Fruit fly (Drosophila melanogaster) whole organism, embryonic: ENCODE results near the gene Prosbeta2R2.
A peak's percentile ranks its signal among the peaks of the same experiment; 100 is the strongest.

Experiments
- B-H1 ChIP-seq: fragments of 200-800 bp; sonication (Bioruptor generic); IDR thresholded peaks from 3 replicates; pipeline ENCODE4 v1.3.6; 2022; ENCODE audit warnings: missing biosample characterization, missing genetic modification characterization
- CG10979 ChIP-seq: fragments of 200-800 bp; sonication (Bioruptor generic); optimal IDR thresholded peaks from 2 replicates; lab custom pipeline; 2018; ENCODE audit warnings: missing biosample characterization, mild to moderate bottlenecking, missing genetic modification characterization, moderate library complexity
- CG1233 ChIP-seq: fragments of 200-800 bp; sonication (Bioruptor generic); optimal IDR thresholded peaks from 4 replicates; lab custom pipeline; 2018; ENCODE audit warnings: missing biosample characterization, mild to moderate bottlenecking, missing genetic modification characterization
- CG12744 ChIP-seq: fragments of 200-800 bp; sonication (Bioruptor generic); optimal IDR thresholded peaks from 2 replicates; lab custom pipeline; 2016; ENCODE audit warnings: missing biosample characterization, missing genetic modification characterization
- CG12769 ChIP-seq: fragments of 200-800 bp; sonication (Bioruptor generic); optimal IDR thresholded peaks from 2 replicates; lab custom pipeline; 2019; ENCODE audit warnings: missing biosample characterization, mild to moderate bottlenecking, missing genetic modification characterization, moderate library complexity
- CG12942 ChIP-seq: fragments of 200-800 bp; sonication (Bioruptor generic); optimal IDR thresholded peaks from 3 replicates; lab custom pipeline; 2016; ENCODE audit warnings: missing biosample characterization, missing genetic modification characterization
- CG13624 ChIP-seq: fragments of 200-800 bp; sonication (Bioruptor generic); optimal IDR thresholded peaks from 2 replicates; lab custom pipeline; 2016; ENCODE audit warnings: missing biosample characterization, missing genetic modification characterization
- CG13775 ChIP-seq: fragments of 200-800 bp; sonication (Bioruptor generic); optimal IDR thresholded peaks from 3 replicates; lab custom pipeline; 2017; ENCODE audit warnings: missing biosample characterization, mild to moderate bottlenecking, missing genetic modification characterization
- CG15601 ChIP-seq: fragments of 200-800 bp; sonication (Bioruptor generic); optimal IDR thresholded peaks from 3 replicates; lab custom pipeline; 2019; ENCODE audit warnings: missing biosample characterization, mild to moderate bottlenecking, missing genetic modification characterization, moderate library complexity
- CG17829 ChIP-seq: fragments of 200-800 bp; optimal IDR thresholded peaks from 2 replicates; lab custom pipeline; 2019; ENCODE audit warnings: missing biosample characterization, mild to moderate bottlenecking, missing genetic modification characterization, moderate library complexity
- CG3163 ChIP-seq: fragments of 200-800 bp; sonication (Bioruptor generic); optimal IDR thresholded peaks from 3 replicates; lab custom pipeline; 2016; ENCODE audit warnings: missing biosample characterization, missing genetic modification characterization
- CG5953 ChIP-seq: fragments of 200-800 bp; sonication (Bioruptor generic); IDR thresholded peaks from 2 replicates; pipeline ENCODE4 v1.3.6; 2022; ENCODE audit warnings: missing biosample characterization, missing genetic modification characterization
- CG6683 ChIP-seq: fragments of 200-800 bp; sonication (Bioruptor generic); optimal IDR thresholded peaks from 2 replicates; lab custom pipeline; 2017; ENCODE audit warnings: missing biosample characterization, mild to moderate bottlenecking, missing genetic modification characterization, missing genetic modification reagents
- CG6689 ChIP-seq: fragments of 200-800 bp; sonication (Bioruptor generic); IDR thresholded peaks from 2 replicates; pipeline ENCODE4 v1.3.6; 2022; ENCODE audit warnings: missing biosample characterization, missing genetic modification characterization
- CG7987 ChIP-seq: fragments of 200-800 bp; sonication (Bioruptor generic); optimal IDR thresholded peaks from 2 replicates; lab custom pipeline; 2018; ENCODE audit warnings: missing biosample characterization, mild to moderate bottlenecking, missing genetic modification characterization, moderate library complexity
- CG9797 ChIP-seq: fragments of 200-800 bp; sonication (Bioruptor generic); optimal IDR thresholded peaks from 3 replicates; lab custom pipeline; 2018; ENCODE audit warnings: missing biosample characterization, mild to moderate bottlenecking, missing genetic modification characterization
- CG9932 ChIP-seq: fragments of 200-800 bp; sonication (Bioruptor generic); IDR thresholded peaks from 2 replicates; pipeline ENCODE4 v1.3.6; 2022; ENCODE audit warnings: missing biosample characterization, missing genetic modification characterization
- D ChIP-seq, 2 experiments: fragments of 200-800 bp in 1 of 2; fragments of >200 bp in 1 of 2; sonication (Bioruptor generic) in 1 of 2; optimal IDR thresholded peaks; 2 replicates in 1 of 2; 3 replicates in 1 of 2; lab custom pipeline; 2017; ENCODE audit warnings: mild to moderate bottlenecking in 1 of 2, missing biosample characterization in 1 of 2, missing genetic modification characterization in 1 of 2, missing genetic modification reagents in 1 of 2
- Fer2 ChIP-seq: fragments of 200-800 bp; sonication (Bioruptor generic); optimal IDR thresholded peaks from 2 replicates; lab custom pipeline; 2018; ENCODE audit warnings: missing biosample characterization, mild to moderate bottlenecking, missing genetic modification characterization, moderate library complexity
- Lhr ChIP-seq: fragments of 200-800 bp; sonication (Bioruptor generic); optimal IDR thresholded peaks from 3 replicates; lab custom pipeline; 2017; ENCODE audit warnings: mild to moderate bottlenecking, missing biosample characterization, missing genetic modification reagents, missing genetic modification characterization
- Med ChIP-seq: fragments of 200-800 bp; sonication (Bioruptor generic); peaks from one replicate; lab custom pipeline; 2016; ENCODE audit warnings: missing biosample characterization, missing genetic modification characterization, mild to moderate bottlenecking, inconsistent platforms, moderate library complexity
- Meics ChIP-seq: fragments of 200-800 bp; sonication (Bioruptor generic); optimal IDR thresholded peaks from 2 replicates; lab custom pipeline; 2017; ENCODE audit warnings: missing biosample characterization, mild to moderate bottlenecking, missing genetic modification characterization
- Mrtf ChIP-seq: fragments of 200-800 bp; sonication (Bioruptor generic); IDR thresholded peaks from 3 replicates; pipeline ENCODE4 v1.3.6; 2022; ENCODE audit warnings: missing biosample characterization, missing genetic modification characterization
- NC2α ChIP-seq: fragments of 200-800 bp; sonication (Bioruptor generic); optimal IDR thresholded peaks from 2 replicates; lab custom pipeline; 2016; ENCODE audit warnings: missing biosample characterization, missing genetic modification characterization
- NC2β ChIP-seq: fragments of 200-800 bp; sonication (Bioruptor generic); optimal IDR thresholded peaks from 2 replicates; lab custom pipeline; 2016; ENCODE audit warnings: missing biosample characterization, missing genetic modification characterization
- NK7.1 ChIP-seq: fragments of 200-800 bp; sonication (Bioruptor generic); optimal IDR thresholded peaks from 3 replicates; lab custom pipeline; 2016; ENCODE audit warnings: missing biosample characterization, missing genetic modification characterization
- PHDP ChIP-seq: fragments of 200-800 bp; sonication (Bioruptor generic); optimal IDR thresholded peaks from 3 replicates; lab custom pipeline; 2018; ENCODE audit warnings: missing biosample characterization, mild to moderate bottlenecking, missing genetic modification characterization, moderate library complexity
- Rx ChIP-seq: fragments of 200-800 bp; sonication (Bioruptor generic); IDR thresholded peaks from 2 replicates; pipeline ENCODE4 v1.3.6; 2022; ENCODE audit warnings: missing biosample characterization, missing genetic modification characterization
- Stat92E ChIP-seq, 3 experiments: fragments of >200 bp in 2 of 3; fragments of 200-800 bp in 1 of 3; sonication (Bioruptor generic) in 1 of 3; optimal IDR thresholded peaks; 2 replicates each; lab custom pipeline; 2017 to 2019; ENCODE audit warnings: missing biosample characterization in 3 of 3, missing genetic modification characterization in 3 of 3, mild to moderate bottlenecking in 1 of 3, moderate library complexity in 1 of 3
- Usf ChIP-seq: fragments of 200-800 bp; sonication (Bioruptor generic); optimal IDR thresholded peaks from 2 replicates; lab custom pipeline; 2017; ENCODE audit warnings: missing genotype, missing biosample characterization, missing genetic modification characterization
- ap ChIP-seq: fragments of 200-800 bp; sonication (Bioruptor generic); IDR thresholded peaks from 2 replicates; pipeline ENCODE4 v1.3.6; 2022; ENCODE audit warnings: missing biosample characterization, missing genetic modification characterization
- cg ChIP-seq: fragments of 200-800 bp; sonication (Bioruptor generic); optimal IDR thresholded peaks from 3 replicates; lab custom pipeline; 2019; ENCODE audit warnings: missing biosample characterization, mild to moderate bottlenecking, missing genetic modification characterization, moderate library complexity
- dpn ChIP-seq, 2 experiments: fragments of 200-800 bp; sonication (Bioruptor generic); optimal IDR thresholded peaks; 3 replicates each; lab custom pipeline; 2016; ENCODE audit warnings: missing biosample characterization in 2 of 2, missing genetic modification characterization in 2 of 2
- eve ChIP-seq, 2 experiments: fragments of >200 bp; optimal IDR thresholded peaks; 2 replicates each; lab custom pipeline; 2017; ENCODE audit warnings: missing biosample characterization in 2 of 2, missing genetic modification characterization in 2 of 2
- hkb ChIP-seq, 2 experiments: fragments of 200-800 bp in 1 of 2; fragments of >200 bp in 1 of 2; sonication (Bioruptor generic) in 1 of 2; IDR thresholded peaks in 1 of 2; optimal IDR thresholded peaks in 1 of 2; 2 replicates each; pipeline versions ENCODE4 v1.3.6 to Lab custom; 2017 to 2022; ENCODE audit warnings: missing biosample characterization in 1 of 2, missing genetic modification characterization in 1 of 2
- kay ChIP-seq: fragments of 200-800 bp; sonication (Bioruptor generic); optimal IDR thresholded peaks from 2 replicates; lab custom pipeline; 2016; ENCODE audit warnings: missing biosample characterization, missing genetic modification characterization
- lilli ChIP-seq: fragments of 200-800 bp; sonication (Bioruptor generic); optimal IDR thresholded peaks from 3 replicates; lab custom pipeline; 2016; ENCODE audit warnings: missing biosample characterization, missing genetic modification characterization
- lola ChIP-seq, 3 experiments: fragments of >200 bp in 2 of 3; fragments of 200-800 bp in 1 of 3; sonication (Bioruptor generic) in 1 of 3; optimal IDR thresholded peaks; 2 replicates each; lab custom pipeline; 2017 to 2019; ENCODE audit warnings: missing biosample characterization in 3 of 3, missing genetic modification characterization in 3 of 3, mild to moderate bottlenecking in 1 of 3, moderate library complexity in 1 of 3
- nau ChIP-seq: fragments of 200-800 bp; sonication (Bioruptor generic); optimal IDR thresholded peaks from 3 replicates; lab custom pipeline; 2017; ENCODE audit warnings: missing biosample characterization, mild to moderate bottlenecking, missing genetic modification characterization, missing genetic modification reagents
- nmo ChIP-seq: fragments of 200-800 bp; sonication (Bioruptor generic); optimal IDR thresholded peaks from 2 replicates; lab custom pipeline; 2018; ENCODE audit warnings: missing biosample characterization, mild to moderate bottlenecking, missing genetic modification characterization, moderate library complexity
- pb ChIP-seq: fragments of 200-800 bp; sonication (Bioruptor generic); optimal IDR thresholded peaks from 3 replicates; lab custom pipeline; 2016; ENCODE audit warnings: missing biosample characterization, missing genetic modification characterization
- scrt ChIP-seq: fragments of 200-800 bp; sonication (Bioruptor generic); optimal IDR thresholded peaks from 2 replicates; lab custom pipeline; 2018; ENCODE audit warnings: missing biosample characterization, mild to moderate bottlenecking, missing genetic modification characterization, moderate library complexity
- sqz ChIP-seq: fragments of 200-800 bp; sonication (Bioruptor generic); optimal IDR thresholded peaks from 3 replicates; lab custom pipeline; 2018; ENCODE audit warnings: missing biosample characterization, mild to moderate bottlenecking, missing genetic modification characterization
- tap ChIP-seq: fragments of 200-800 bp; optimal IDR thresholded peaks from 3 replicates; lab custom pipeline; 2019; ENCODE audit warnings: missing biosample characterization, mild to moderate bottlenecking, missing genetic modification characterization, moderate library complexity
- twi ChIP-seq: fragments of 200-800 bp; optimal IDR thresholded peaks from 2 replicates; lab custom pipeline; 2019; ENCODE audit warnings: missing biosample characterization, mild to moderate bottlenecking, missing genetic modification characterization, moderate library complexity
- wdn ChIP-seq: fragments of 200-800 bp; sonication (Bioruptor generic); IDR thresholded peaks from 2 replicates; pipeline ENCODE4 v1.3.6; 2022; ENCODE audit warnings: missing biosample characterization, missing genetic modification characterization
- zfh1 ChIP-seq: fragments of 200-800 bp; sonication (Bioruptor generic); IDR thresholded peaks from 3 replicates; pipeline ENCODE4 v1.3.6; 2022; ENCODE audit warnings: missing biosample characterization, missing genetic modification characterization

Gene Prosbeta2R2

dm6 chr3R:5264251-5265098, 45.1 kb upstream of the Prosbeta2R2 start (continued):
- TF ChIP-seq hkb (optimal IDR thresholded peaks at IDR 0.05; lab: Kevin White, UChicago): peak; percentile 50
- 0 out of 2 replicates have a peak, but pooled peaks have one; percentile 11 for TF ChIP-seq hkb (GFP tag; IDR thresholded peaks at IDR 0.05; lab: Robert Waterston, UW)
- peak; percentile 23 for TF ChIP-seq CG15601 (tag; lab: Kevin White, UChicago)
- no peak for TF ChIP-seq Fer2 (tag; lab: Kevin White, UChicago)
- TF ChIP-seq wdn (GFP tag; lab: Robert Waterston, UW): no peak
- 0 out of 2 replicates have a peak, but pooled peaks have one; percentile 2 for TF ChIP-seq Rx (GFP tag; lab: Robert Waterston, UW)
- no peak for TF ChIP-seq CG12942
- no peak for TF ChIP-seq CG6683 (GFP tag; lab: Kevin White, UChicago)
- 0 out of 3 replicates have a peak, but pooled peaks have one; percentile 25 for TF ChIP-seq Mrtf (GFP tag; lab: Robert Waterston, UW)
- TF ChIP-seq ap (GFP tag; lab: Robert Waterston, UW): no peak
- TF ChIP-seq NC2α: peak; percentile 49
- TF ChIP-seq CG3163: peak; percentile 76
- TF ChIP-seq CG12769 (tag; lab: Kevin White, UChicago): peak; percentile 28
- TF ChIP-seq D (optimal IDR thresholded peaks at IDR 0.05; lab: Kevin White, UChicago): peak; percentile 48
- TF ChIP-seq D (GFP tag; optimal IDR thresholded peaks at IDR 0.05; lab: Kevin White, UChicago): no peak
- TF ChIP-seq tap: peak; percentile 40
- TF ChIP-seq CG10979 (tag; lab: Kevin White, UChicago): peak; percentile 23
- TF ChIP-seq pb (GFP tag; lab: Kevin White, UChicago): no peak
- TF ChIP-seq CG12744: peak; percentile 34
- peak; percentile 56 for TF ChIP-seq Meics (GFP tag; lab: Kevin White, UChicago)
- TF ChIP-seq cg (GFP tag; lab: Kevin White, UChicago): peak; percentile 20
- peak; percentile 0 for TF ChIP-seq CG7987 (GFP tag; lab: Kevin White, UChicago)
- TF ChIP-seq Lhr (GFP tag; lab: Kevin White, UChicago): no peak
- peak; percentile 39 for TF ChIP-seq lilli (GFP tag; lab: Kevin White, UChicago)
- peak; percentile 23 for TF ChIP-seq CG1233
- TF ChIP-seq NC2β: peak; percentile 31
- peak; percentile 36 for TF ChIP-seq CG13624 (GFP tag; lab: Kevin White, UChicago)
- peak; percentile 46 for TF ChIP-seq nmo (GFP tag; lab: Kevin White, UChicago)
- no peak; the same call in 1 of the 2 replicates for TF ChIP-seq CG6689 (GFP tag; lab: Robert Waterston, UW)
- TF ChIP-seq CG17829: peak; percentile 79
- TF ChIP-seq NK7.1 (GFP tag; lab: Kevin White, UChicago): peak; percentile 22
- TF ChIP-seq twi (tag; lab: Kevin White, UChicago): peak; percentile 50
- no peak for TF ChIP-seq sqz (GFP tag; lab: Kevin White, UChicago)
- no peak for TF ChIP-seq CG5953 (GFP tag; lab: Robert Waterston, UW)
- TF ChIP-seq eve (GFP tag; optimal IDR thresholded peaks at IDR 0.05; lab: Kevin White, UChicago): no peak
- peak; percentile 43 for TF ChIP-seq kay (GFP tag; lab: Kevin White, UChicago)
- 0 out of 3 replicates have a peak, but pooled peaks have one; percentile 32 for TF ChIP-seq zfh1
- TF ChIP-seq dpn (GFP tag; optimal IDR thresholded peaks at IDR 0.05; lab: Kevin White, UChicago): peak; percentile 23 to 37
- TF ChIP-seq B-H1: no peak
- peak; percentile 42 for TF ChIP-seq CG13775 (GFP tag; lab: Kevin White, UChicago)
- peak in 2 of 3 experiments; percentile 35 to 51 for TF ChIP-seq lola (GFP tag; optimal IDR thresholded peaks at IDR 0.05; lab: Kevin White, UChicago)
- no peak for TF ChIP-seq CG9932 (GFP tag; lab: Robert Waterston, UW)
- TF ChIP-seq Stat92E (GFP tag; optimal IDR thresholded peaks at IDR 0.05; lab: Kevin White, UChicago): peak in 1 of 3 experiments; percentile 56
- TF ChIP-seq nau (GFP tag; lab: Kevin White, UChicago): peak; percentile 30
- peak; percentile 6 for TF ChIP-seq PHDP (tag; lab: Kevin White, UChicago)
- TF ChIP-seq CG9797 (GFP tag; lab: Kevin White, UChicago): no peak
- TF ChIP-seq Med: peak; percentile 71
- TF ChIP-seq scrt (GFP tag; lab: Kevin White, UChicago): peak; percentile 33
- TF ChIP-seq Usf: no peak
